Worm (Caenorhabditis elegans) whole organism, late embryonic: Measurements from ENCODE around the gene F10G2.7.

Experiments used
- C08G9.2 ChIP-seq: sonication (generic microtip); optimal IDR thresholded peaks from 2 replicates; lab custom pipeline; 2016; ENCODE audit warnings: mild to moderate bottlenecking, missing genetic modification characterization, moderate library complexity, missing compliant biosample characterization
- T23F11.4 ChIP-seq: fragments of 200-800 bp; sonication (Bioruptor generic); optimal IDR thresholded peaks from 2 replicates; lab custom pipeline; 2018; ENCODE audit warnings: mild to moderate bottlenecking, missing genetic modification characterization, missing compliant biosample characterization
- ama-1 ChIP-seq: fragments of 150-350 bp; optimal IDR thresholded peaks from 2 replicates; lab custom pipeline; 2014
- ceh-9 ChIP-seq: sonication (generic microtip); optimal IDR thresholded peaks from 2 replicates; lab custom pipeline; 2016; ENCODE audit warnings: mild to moderate bottlenecking, missing genetic modification characterization, inconsistent platforms, missing compliant biosample characterization
- elt-2 ChIP-seq: sonication (generic microtip); optimal IDR thresholded peaks from 2 replicates; lab custom pipeline; 2016; ENCODE audit warnings: missing genetic modification reagents, missing genetic modification characterization, missing compliant biosample characterization
- eyg-1 ChIP-seq: sonication (generic microtip); optimal IDR thresholded peaks from 2 replicates; lab custom pipeline; 2016; ENCODE audit warnings: missing genotype, missing genetic modification characterization, missing compliant biosample characterization
- fax-1 ChIP-seq: sonication (generic microtip); optimal IDR thresholded peaks from 2 replicates; lab custom pipeline; 2016; ENCODE audit warnings: missing genotype, missing genetic modification characterization, missing compliant biosample characterization
- nhr-11 ChIP-seq: fragments of 150-350 bp; optimal IDR thresholded peaks from 2 replicates; lab custom pipeline; 2014; ENCODE audit warnings: missing biosample characterization, missing genetic modification characterization
- sdc-2 ChIP-seq: sonication (generic microtip); optimal IDR thresholded peaks from 2 replicates; lab custom pipeline; 2016; ENCODE audit warnings: missing genotype, missing genetic modification characterization, missing compliant biosample characterization

- TF ChIP-seq fax-1 (tag; lab: Kevin White, UChicago), result no peak
- no peak for TF ChIP-seq T23F11.4 (GFP tag; lab: Kevin White, UChicago)
- TF ChIP-seq ceh-9, result no peak
- TF ChIP-seq elt-2 (tag; lab: Kevin White, UChicago), result no peak
- TF ChIP-seq C08G9.2, result no peak
- no peak for TF ChIP-seq ama-1 (lab: Kevin White, UChicago)
- no peak for TF ChIP-seq sdc-2
- TF ChIP-seq nhr-11 (tag; lab: Kevin White, UChicago), result no peak
- TF ChIP-seq eyg-1 (tag; lab: Kevin White, UChicago), result no peak
Measured at ce11 chrV:7369578-7369977, 32.5 kb upstream of the F10G2.7 start, which contains the start of gene srj-14.
